Fruit fly (Drosophila melanogaster) whole organism, embryonic: ENCODE data around the gene CG32354.
A peak's percentile ranks its signal among the peaks of the same experiment; 100 is the strongest.

ENCODE experiments used
- BEAF-32 ChIP-seq: fragments of 200-800 bp; sonication (Bioruptor generic); optimal IDR thresholded peaks from 3 replicates; lab custom pipeline; 2017; ENCODE audit warnings: missing biosample characterization, missing genetic modification characterization, mild to moderate bottlenecking, moderate library complexity, missing genetic modification reagents
- BtbVII ChIP-seq: fragments of 200-800 bp; sonication (Bioruptor generic); optimal IDR thresholded peaks from 3 replicates; lab custom pipeline; 2017; ENCODE audit warnings: missing biosample characterization, mild to moderate bottlenecking, missing genetic modification characterization
- CG10267 ChIP-seq: fragments of 200-800 bp; sonication (Bioruptor generic); optimal IDR thresholded peaks from 2 replicates; lab custom pipeline; 2018; ENCODE audit warnings: missing biosample characterization, mild to moderate bottlenecking, missing genetic modification characterization, moderate library complexity
- CG10654 ChIP-seq: fragments of 200-800 bp; sonication (Bioruptor generic); optimal IDR thresholded peaks from 2 replicates; lab custom pipeline; 2016; ENCODE audit warnings: missing biosample characterization, missing genetic modification characterization
- CG10979 ChIP-seq: fragments of 200-800 bp; sonication (Bioruptor generic); optimal IDR thresholded peaks from 2 replicates; lab custom pipeline; 2018; ENCODE audit warnings: missing biosample characterization, mild to moderate bottlenecking, missing genetic modification characterization, moderate library complexity
- CG11247 ChIP-seq: fragments of 200-800 bp; sonication (Bioruptor generic); IDR thresholded peaks from 2 replicates; pipeline ENCODE4 v1.3.6; 2022; ENCODE audit warnings: missing biosample characterization, missing genetic modification characterization
- CG12299 ChIP-seq: fragments of 200-800 bp; sonication (Bioruptor generic); optimal IDR thresholded peaks from 2 replicates; lab custom pipeline; 2018; ENCODE audit warnings: missing biosample characterization, mild to moderate bottlenecking, missing genetic modification characterization
- CG12769 ChIP-seq: fragments of 200-800 bp; sonication (Bioruptor generic); optimal IDR thresholded peaks from 2 replicates; lab custom pipeline; 2019; ENCODE audit warnings: missing biosample characterization, mild to moderate bottlenecking, missing genetic modification characterization, moderate library complexity
- CG13296 ChIP-seq: fragments of 200-800 bp; sonication (Bioruptor generic); optimal IDR thresholded peaks from 3 replicates; lab custom pipeline; 2018; ENCODE audit warnings: missing biosample characterization, mild to moderate bottlenecking, missing genetic modification characterization
- CG17385 ChIP-seq: fragments of 200-800 bp; sonication (Bioruptor generic); optimal IDR thresholded peaks from 3 replicates; lab custom pipeline; 2018; ENCODE audit warnings: missing biosample characterization, mild to moderate bottlenecking, missing genetic modification characterization
- CG2202 ChIP-seq: fragments of 200-800 bp; sonication (Bioruptor generic); optimal IDR thresholded peaks from 2 replicates; lab custom pipeline; 2018; ENCODE audit warnings: missing biosample characterization, mild to moderate bottlenecking, missing genetic modification characterization
- CG2678 ChIP-seq: fragments of 200-800 bp; sonication (Bioruptor generic); optimal IDR thresholded peaks from 3 replicates; lab custom pipeline; 2019; ENCODE audit warnings: missing biosample characterization, mild to moderate bottlenecking, missing genetic modification characterization, moderate library complexity
- CG2875 ChIP-seq: fragments of 200-800 bp; sonication (Bioruptor generic); optimal IDR thresholded peaks from 2 replicates; lab custom pipeline; 2017; ENCODE audit warnings: missing biosample characterization, mild to moderate bottlenecking, missing genetic modification characterization, missing genetic modification reagents
- CG2889 ChIP-seq: fragments of 200-800 bp; sonication (Bioruptor generic); IDR thresholded peaks from 3 replicates; pipeline ENCODE4 v1.3.6; 2022; ENCODE audit warnings: missing biosample characterization, missing genetic modification characterization
- CG32532 ChIP-seq: fragments of 200-800 bp; sonication (Bioruptor generic); IDR thresholded peaks from 2 replicates; pipeline ENCODE4 v1.3.6; 2022; ENCODE audit warnings: missing biosample characterization, missing genetic modification characterization
- CG3726 ChIP-seq: fragments of 200-800 bp; sonication (Bioruptor generic); IDR thresholded peaks from 3 replicates; pipeline ENCODE4, ENCODE4 v1.3.6; 2022; ENCODE audit warnings: missing biosample characterization, missing genetic modification characterization
- CG3838 ChIP-seq: fragments of 200-800 bp; sonication (Bioruptor generic); optimal IDR thresholded peaks from 3 replicates; lab custom pipeline; 2016; ENCODE audit warnings: missing biosample characterization, missing genetic modification characterization
- CG4282 ChIP-seq: fragments of 200-800 bp; sonication (Bioruptor generic); optimal IDR thresholded peaks from 2 replicates; lab custom pipeline; 2016; ENCODE audit warnings: missing biosample characterization, missing genetic modification characterization
- CG4360 ChIP-seq: fragments of 200-800 bp; sonication (Bioruptor generic); IDR thresholded peaks from 2 replicates; pipeline ENCODE4 v1.3.6; 2022; ENCODE audit warnings: missing biosample characterization, missing genetic modification characterization
- CG5180 ChIP-seq: fragments of 200-800 bp; sonication (Bioruptor generic); optimal IDR thresholded peaks from 3 replicates; lab custom pipeline; 2017; ENCODE audit warnings: missing biosample characterization, missing genetic modification characterization, mild to moderate bottlenecking, moderate library complexity, missing genetic modification reagents
- CG8089 ChIP-seq: fragments of 200-800 bp; sonication (Bioruptor generic); optimal IDR thresholded peaks from 3 replicates; lab custom pipeline; 2016; ENCODE audit warnings: missing biosample characterization, missing genetic modification characterization
- CG9437 ChIP-seq: fragments of 200-800 bp; sonication (Bioruptor generic); optimal IDR thresholded peaks from 2 replicates; lab custom pipeline; 2018; ENCODE audit warnings: missing biosample characterization, mild to moderate bottlenecking, missing genetic modification characterization
- CG9817 ChIP-seq: fragments of 200-800 bp; sonication (Bioruptor generic); optimal IDR thresholded peaks from 2 replicates; lab custom pipeline; 2018; ENCODE audit warnings: missing biosample characterization, mild to moderate bottlenecking, missing genetic modification characterization, moderate library complexity
- CHES-1-like ChIP-seq: fragments of 200-800 bp; sonication (Bioruptor generic); optimal IDR thresholded peaks from 2 replicates; lab custom pipeline; 2016; ENCODE audit warnings: missing biosample characterization, missing genetic modification characterization
- Hand ChIP-seq: fragments of 200-800 bp; sonication (Bioruptor generic); optimal IDR thresholded peaks from 2 replicates; lab custom pipeline; 2017; ENCODE audit warnings: mild to moderate bottlenecking, missing biosample characterization, missing genetic modification reagents, missing genetic modification characterization
- Lpt ChIP-seq: fragments of >200 bp; optimal IDR thresholded peaks from 2 replicates; lab custom pipeline; 2018; ENCODE audit warnings: missing biosample characterization, missing genetic modification characterization
- NFAT ChIP-seq: fragments of 200-800 bp; sonication (Bioruptor generic); IDR thresholded peaks from 2 replicates; pipeline ENCODE4 v1.3.6; 2022; ENCODE audit warnings: missing biosample characterization, missing genetic modification characterization
- Neu2 ChIP-seq: fragments of 200-800 bp; sonication (Bioruptor generic); optimal IDR thresholded peaks from 3 replicates; lab custom pipeline; 2016; ENCODE audit warnings: missing biosample characterization, missing genetic modification characterization, borderline replicate concordance
- Pdp1 ChIP-seq, 2 experiments: fragments of 200-800 bp; sonication (Bioruptor generic); optimal IDR thresholded peaks; 3 replicates each; lab custom pipeline; 2016; ENCODE audit warnings: missing biosample characterization in 2 of 2, missing genetic modification characterization in 2 of 2, mild to moderate bottlenecking in 1 of 2, moderate library complexity in 1 of 2
- Ravus ChIP-seq: fragments of 200-800 bp; sonication (Bioruptor generic); IDR thresholded peaks from 2 replicates; pipeline ENCODE4 v1.3.6; 2022; ENCODE audit warnings: missing biosample characterization, missing genetic modification characterization
- Ssrp ChIP-seq: fragments of 200-800 bp; sonication (Bioruptor generic); optimal IDR thresholded peaks from 2 replicates; lab custom pipeline; 2018; ENCODE audit warnings: missing biosample characterization, mild to moderate bottlenecking, missing genetic modification characterization, moderate library complexity
- Vsx1 ChIP-seq: fragments of 200-800 bp; sonication (Bioruptor generic); optimal IDR thresholded peaks from 2 replicates; lab custom pipeline; 2017; ENCODE audit warnings: missing biosample characterization, mild to moderate bottlenecking, missing genetic modification characterization, missing genetic modification reagents
- ato ChIP-seq: fragments of 200-800 bp; sonication (Bioruptor generic); IDR thresholded peaks from 2 replicates; pipeline ENCODE4 v1.3.6; 2022; ENCODE audit warnings: missing biosample characterization, missing genetic modification characterization; ENCODE audit not compliant: partially characterized antibody
- btn ChIP-seq: fragments of 200-800 bp; sonication (Bioruptor generic); optimal IDR thresholded peaks from 2 replicates; lab custom pipeline; 2016; ENCODE audit warnings: missing biosample characterization, missing genetic modification characterization
- chinmo ChIP-seq: fragments of 200-800 bp; sonication (Bioruptor generic); IDR thresholded peaks from 4 replicates; pipeline ENCODE4 v1.3.6; 2022; ENCODE audit warnings: missing biosample characterization, missing genetic modification characterization; ENCODE audit not compliant: partially characterized antibody
- dmrt99B ChIP-seq: fragments of 200-800 bp; sonication (Bioruptor generic); optimal IDR thresholded peaks from 2 replicates; lab custom pipeline; 2018; ENCODE audit warnings: missing biosample characterization, mild to moderate bottlenecking, missing genetic modification characterization, moderate library complexity
- fd64A ChIP-seq: fragments of 200-800 bp; sonication (Bioruptor generic); optimal IDR thresholded peaks from 3 replicates; lab custom pipeline; 2018; ENCODE audit warnings: missing biosample characterization, mild to moderate bottlenecking, missing genetic modification characterization
- ftz-f1 ChIP-seq: fragments of 200-800 bp; sonication (Bioruptor generic); optimal IDR thresholded peaks from 2 replicates; lab custom pipeline; 2016; ENCODE audit warnings: missing biosample characterization, missing genetic modification characterization
- jing ChIP-seq: fragments of 200-800 bp; sonication (Bioruptor generic); optimal IDR thresholded peaks from 2 replicates; lab custom pipeline; 2018; ENCODE audit warnings: missing biosample characterization, mild to moderate bottlenecking, missing genetic modification characterization
- kni ChIP-seq: fragments of 200-800 bp; sonication (Bioruptor generic); optimal IDR thresholded peaks from 3 replicates; lab custom pipeline; 2017; ENCODE audit warnings: mild to moderate bottlenecking, missing biosample characterization, missing genetic modification reagents, missing genetic modification characterization
- lbe ChIP-seq: fragments of 200-800 bp; sonication (Bioruptor generic); optimal IDR thresholded peaks from 2 replicates; lab custom pipeline; 2016; ENCODE audit warnings: missing biosample characterization, mild to moderate bottlenecking, missing genetic modification characterization
- psq ChIP-seq: fragments of 200-800 bp; sonication (Bioruptor generic); optimal IDR thresholded peaks from 2 replicates; lab custom pipeline; 2017; ENCODE audit warnings: missing biosample characterization, missing genetic modification characterization
- ranshi ChIP-seq: fragments of 200-800 bp; sonication (Bioruptor generic); IDR thresholded peaks from 2 replicates; pipeline ENCODE4 v1.3.6; 2022; ENCODE audit warnings: missing biosample characterization, missing genetic modification characterization
- sens ChIP-seq: fragments of 200-800 bp; sonication (Bioruptor generic); peaks from one replicate; lab custom pipeline; 2016; ENCODE audit warnings: missing biosample characterization, missing genetic modification characterization
- tap ChIP-seq: fragments of 200-800 bp; optimal IDR thresholded peaks from 3 replicates; lab custom pipeline; 2019; ENCODE audit warnings: missing biosample characterization, mild to moderate bottlenecking, missing genetic modification characterization, moderate library complexity
- vnd ChIP-seq: fragments of 200-800 bp; sonication (Bioruptor generic); IDR thresholded peaks from 3 replicates; pipeline ENCODE4 v1.3.6; 2022; ENCODE audit warnings: missing biosample characterization, missing genetic modification characterization; ENCODE audit not compliant: partially characterized antibody
- vvl ChIP-seq: fragments of 200-800 bp; sonication (Bioruptor generic); IDR thresholded peaks from 2 replicates; pipeline ENCODE4 v1.3.6; 2022; ENCODE audit warnings: missing biosample characterization, missing genetic modification characterization
- zen ChIP-seq: fragments of 200-800 bp; sonication (Bioruptor generic); optimal IDR thresholded peaks from 3 replicates; lab custom pipeline; 2018; ENCODE audit warnings: missing biosample characterization, mild to moderate bottlenecking, missing genetic modification characterization, moderate library complexity

The CG32354 gene

dm6 chr3L:8457866-8458766, 36.1 kb upstream of the CG32354 start (continued):
- TF ChIP-seq CG13296 (GFP tag; lab: Kevin White, UChicago) (peak; percentile 95), CG9437 (GFP tag; lab: Kevin White, UChicago) (peak; percentile 95), Vsx1 (peak; percentile 97), ato (GFP tag; lab: Robert Waterston, UW) (no peak), btn (peak; percentile 96), CG4282 (GFP tag; lab: Kevin White, UChicago) (peak; percentile 85), CG32532 (GFP tag; lab: Robert Waterston, UW) (peak; percentile 98), vvl (GFP tag; lab: Robert Waterston, UW) (peak; percentile 99), psq (GFP tag; lab: Kevin White, UChicago) (peak; percentile 96), BEAF-32 (GFP tag; lab: Kevin White, UChicago) (peak; percentile 10), NFAT (peak; percentile 90), CHES-1-like (peak; percentile 96), jing (GFP tag; lab: Kevin White, UChicago) (peak; percentile 96), Neu2 (GFP tag; lab: Kevin White, UChicago) (peak; percentile 79), BtbVII (GFP tag; lab: Kevin White, UChicago) (peak; percentile 97), CG4360 (GFP tag; lab: Robert Waterston, UW) (peak; percentile 83), CG2202 (peak; percentile 99), CG10654 (GFP tag; lab: Kevin White, UChicago) (peak; percentile 98), CG3838 (GFP tag; lab: Kevin White, UChicago) (peak; percentile 96), Ravus (GFP tag; lab: Robert Waterston, UW) (peak; percentile 93), Pdp1 (GFP tag; optimal IDR thresholded peaks at IDR 0.05; lab: Kevin White, UChicago) (peak; percentile 97 to 98), ftz-f1 (peak; percentile 46), lbe (GFP tag; lab: Kevin White, UChicago) (peak; percentile 63), CG10979 (peak; percentile 99), CG2875 (GFP tag; lab: Kevin White, UChicago) (peak; percentile 99), dmrt99B (peak; percentile 99), CG12299 (tag; lab: Kevin White, UChicago) (peak; percentile 98), Hand (GFP tag; lab: Kevin White, UChicago) (peak; percentile 97), CG8089 (peak; percentile 96), Ssrp (tag; lab: Kevin White, UChicago) (peak; percentile 99), CG9817 (peak; percentile 98), CG2889 (peak; percentile 95)

dm6 chr3L:8456472-8457049, 34.6 kb upstream of the CG32354 start:
- TF ChIP-seq CG3726, result no peak
- peak; percentile 28 for TF ChIP-seq CG5180 (GFP tag; lab: Kevin White, UChicago)
- TF ChIP-seq CG10267 (tag; lab: Kevin White, UChicago), result no peak
- peak; percentile 55 for TF ChIP-seq sens (GFP tag; lab: Kevin White, UChicago)
- TF ChIP-seq CG12769 (tag; lab: Kevin White, UChicago), result peak; percentile 54
- no peak for TF ChIP-seq btn
- TF ChIP-seq zen (tag; lab: Kevin White, UChicago), result peak; percentile 31
- TF ChIP-seq Lpt (GFP tag; lab: Kevin White, UChicago), result no peak
- no peak for TF ChIP-seq vnd (GFP tag; lab: Robert Waterston, UW)
- peak; percentile 18 for TF ChIP-seq ftz-f1
- TF ChIP-seq chinmo, result peak; percentile 72; the same call in 1 of the 4 replicates
- TF ChIP-seq CG17385 (GFP tag; lab: Kevin White, UChicago), result no peak
- TF ChIP-seq ranshi (GFP tag; lab: Robert Waterston, UW), result no peak
- TF ChIP-seq tap, result no peak
- TF ChIP-seq Pdp1 (GFP tag; optimal IDR thresholded peaks at IDR 0.05; lab: Kevin White, UChicago), result no peak
- TF ChIP-seq CG2678 (tag; lab: Kevin White, UChicago), result no peak
- peak; percentile 6 for TF ChIP-seq fd64A (GFP tag; lab: Kevin White, UChicago)
- no peak for TF ChIP-seq CG11247 (GFP tag; lab: Robert Waterston, UW)
- TF ChIP-seq kni (GFP tag; lab: Kevin White, UChicago), result peak; percentile 70
